Fruit fly (Drosophila melanogaster) whole organism, wandering third instar larva: Measurements from ENCODE around the gene Sfp26Ad.

Experiments
- dsf ChIP-seq: sonication (Bioruptor generic); optimal IDR thresholded peaks from 2 replicates; lab custom pipeline; 2016; ENCODE audit warnings: missing biosample characterization, missing genetic modification characterization, borderline replicate concordance
- fru ChIP-seq: fragments of 200-800 bp; sonication (Bioruptor generic); optimal IDR thresholded peaks from 3 replicates; lab custom pipeline; 2016; ENCODE audit warnings: missing biosample characterization, mild to moderate bottlenecking, missing genetic modification characterization
- psq ChIP-seq: fragments of 200-800 bp; sonication (Bioruptor generic); optimal IDR thresholded peaks from 3 replicates; lab custom pipeline; 2017; ENCODE audit warnings: missing biosample characterization, mild to moderate bottlenecking, missing genetic modification characterization, moderate library complexity

- TF ChIP-seq dsf (GFP tag; lab: Kevin White, UChicago) (no peak), psq (GFP tag; lab: Kevin White, UChicago) (no peak), fru (no peak)
These were observed 13.6 kb upstream of the Sfp26Ad start, which contains the start of the genes CG13998 and Vm26Ab for dm6 chr2L:5956706-5957105.
